Fruit fly (Drosophila melanogaster) whole organism, embryonic: Measurements from ENCODE around the gene Mettl4.
A peak's percentile ranks its signal among the peaks of the same experiment; 100 is the strongest.

Experiments used
- Atf3 ChIP-seq: fragments of 200-800 bp; sonication (Bioruptor generic); optimal IDR thresholded peaks from 3 replicates; lab custom pipeline; 2016; ENCODE audit warnings: missing biosample characterization, missing genetic modification characterization
- BEAF-32 ChIP-seq: fragments of 200-800 bp; sonication (Bioruptor generic); optimal IDR thresholded peaks from 3 replicates; lab custom pipeline; 2017; ENCODE audit warnings: missing biosample characterization, missing genetic modification characterization, mild to moderate bottlenecking, moderate library complexity, missing genetic modification reagents
- C15 ChIP-seq: fragments of 200-800 bp; sonication (Bioruptor generic); IDR thresholded peaks from 3 replicates; pipeline ENCODE4 v1.3.6; 2022; ENCODE audit warnings: missing biosample characterization, missing genetic modification characterization
- CG10462 ChIP-seq: fragments of 200-800 bp; sonication (Bioruptor generic); optimal IDR thresholded peaks from 2 replicates; lab custom pipeline; 2016; ENCODE audit warnings: missing biosample characterization, missing genetic modification characterization
- CG11695 ChIP-seq: fragments of 200-800 bp; sonication (Bioruptor generic); IDR thresholded peaks from 3 replicates; pipeline ENCODE4 v1.3.6; 2022; ENCODE audit warnings: missing biosample characterization, missing genetic modification characterization
- CG11723 ChIP-seq: fragments of 200-800 bp; sonication (Bioruptor generic); optimal IDR thresholded peaks from 2 replicates; lab custom pipeline; 2017; ENCODE audit warnings: missing biosample characterization, mild to moderate bottlenecking, missing genetic modification characterization
- CG12659 ChIP-seq: fragments of 200-800 bp; sonication (Bioruptor generic); optimal IDR thresholded peaks from 3 replicates; lab custom pipeline; 2017; ENCODE audit warnings: mild to moderate bottlenecking, missing biosample characterization, missing genetic modification reagents, missing genetic modification characterization
- CG13123 ChIP-seq: fragments of 200-800 bp; sonication (Bioruptor generic); optimal IDR thresholded peaks from 2 replicates; lab custom pipeline; 2016; ENCODE audit warnings: missing biosample characterization, missing genetic modification characterization
- CG13296 ChIP-seq: fragments of 200-800 bp; sonication (Bioruptor generic); optimal IDR thresholded peaks from 3 replicates; lab custom pipeline; 2018; ENCODE audit warnings: missing biosample characterization, mild to moderate bottlenecking, missing genetic modification characterization
- CG13894 ChIP-seq: fragments of 200-800 bp; sonication (Bioruptor generic); optimal IDR thresholded peaks from 3 replicates; lab custom pipeline; 2018; ENCODE audit warnings: missing biosample characterization, mild to moderate bottlenecking, missing genetic modification characterization, moderate library complexity
- CG1602 ChIP-seq: fragments of 200-800 bp; sonication (Bioruptor generic); optimal IDR thresholded peaks from 3 replicates; lab custom pipeline; 2016; ENCODE audit warnings: missing biosample characterization, missing genetic modification characterization
- CG16779 ChIP-seq: fragments of 200-800 bp; sonication (Bioruptor generic); IDR thresholded peaks from 2 replicates; pipeline ENCODE4 v1.3.6; 2022; ENCODE audit warnings: missing biosample characterization, missing genetic modification characterization
- CG18262 ChIP-seq: fragments of 200-800 bp; optimal IDR thresholded peaks from 3 replicates; lab custom pipeline; 2019; ENCODE audit warnings: missing biosample characterization, mild to moderate bottlenecking, missing genetic modification characterization, moderate library complexity
- CG31388 ChIP-seq: fragments of 200-800 bp; sonication (Bioruptor generic); optimal IDR thresholded peaks from 2 replicates; lab custom pipeline; 2016; ENCODE audit warnings: missing biosample characterization, missing genetic modification characterization
- CG33557 ChIP-seq: fragments of 200-800 bp; sonication (Bioruptor generic); optimal IDR thresholded peaks from 2 replicates; lab custom pipeline; 2019; ENCODE audit warnings: missing biosample characterization, mild to moderate bottlenecking, missing genetic modification characterization, moderate library complexity
- CG34376 ChIP-seq: fragments of 200-800 bp; sonication (Bioruptor generic); optimal IDR thresholded peaks from 2 replicates; lab custom pipeline; 2018; ENCODE audit warnings: missing biosample characterization, mild to moderate bottlenecking, missing genetic modification characterization
- CG7928 ChIP-seq: fragments of 200-800 bp; sonication (Bioruptor generic); optimal IDR thresholded peaks from 2 replicates; lab custom pipeline; 2017; ENCODE audit warnings: missing biosample characterization, mild to moderate bottlenecking, missing genetic modification characterization
- Chrac-16 ChIP-seq: fragments of 200-800 bp; sonication (Bioruptor generic); optimal IDR thresholded peaks from 3 replicates; lab custom pipeline; 2016; ENCODE audit warnings: missing biosample characterization, missing genetic modification characterization
- Dp ChIP-seq: fragments of 200-800 bp; sonication (Bioruptor generic); optimal IDR thresholded peaks from 2 replicates; lab custom pipeline; 2018; ENCODE audit warnings: missing biosample characterization, mild to moderate bottlenecking, missing genetic modification characterization, moderate library complexity
- E2f1 ChIP-seq: fragments of 200-800 bp; sonication (Bioruptor generic); IDR thresholded peaks from 2 replicates; pipeline ENCODE4 v1.3.6; 2022; ENCODE audit warnings: missing biosample characterization, missing genetic modification characterization
- Elba2 ChIP-seq: fragments of 200-800 bp; sonication (Bioruptor generic); optimal IDR thresholded peaks from 3 replicates; lab custom pipeline; 2016; ENCODE audit warnings: missing biosample characterization, missing genetic modification characterization
- Gsc ChIP-seq: fragments of 200-800 bp; sonication (Bioruptor generic); IDR thresholded peaks from 2 replicates; pipeline ENCODE4 v1.3.6; 2022; ENCODE audit warnings: missing biosample characterization, missing genetic modification characterization
- HmgZ ChIP-seq: fragments of 200-800 bp; sonication (Bioruptor generic); optimal IDR thresholded peaks from 2 replicates; lab custom pipeline; 2018; ENCODE audit warnings: missing biosample characterization, mild to moderate bottlenecking, missing genetic modification characterization
- Hmr ChIP-seq: fragments of 200-800 bp; sonication (Bioruptor generic); optimal IDR thresholded peaks from 3 replicates; lab custom pipeline; 2017; ENCODE audit warnings: mild to moderate bottlenecking, missing biosample characterization, missing genetic modification reagents, missing genetic modification characterization
- Hr51 ChIP-seq, 2 experiments: fragments of 200-800 bp; sonication (Bioruptor generic); optimal IDR thresholded peaks; 2 replicates in 1 of 2; 3 replicates in 1 of 2; lab custom pipeline; 2016 to 2018; ENCODE audit warnings: missing biosample characterization in 2 of 2, missing genetic modification characterization in 2 of 2, mild to moderate bottlenecking in 1 of 2, moderate library complexity in 1 of 2
- Meics ChIP-seq: fragments of 200-800 bp; sonication (Bioruptor generic); optimal IDR thresholded peaks from 2 replicates; lab custom pipeline; 2017; ENCODE audit warnings: missing biosample characterization, mild to moderate bottlenecking, missing genetic modification characterization
- Oli ChIP-seq: fragments of 200-800 bp; sonication (Bioruptor generic); optimal IDR thresholded peaks from 2 replicates; lab custom pipeline; 2018; ENCODE audit warnings: missing biosample characterization, mild to moderate bottlenecking, missing genetic modification characterization, moderate library complexity
- Rfx ChIP-seq: fragments of 200-800 bp; sonication (Bioruptor generic); IDR thresholded peaks from 2 replicates; pipeline ENCODE4 v1.3.6; 2022; ENCODE audit warnings: missing biosample characterization, missing genetic modification characterization
- Six4 ChIP-seq: fragments of 200-800 bp; sonication (Bioruptor generic); optimal IDR thresholded peaks from 2 replicates; lab custom pipeline; 2016; ENCODE audit warnings: missing biosample characterization, missing genetic modification characterization
- Tbp ChIP-seq: fragments of >200 bp; optimal IDR thresholded peaks from 2 replicates; lab custom pipeline; 2018; ENCODE audit warnings: missing biosample characterization, missing genetic modification characterization
- YL-1 ChIP-seq: fragments of 200-800 bp; sonication (Bioruptor generic); optimal IDR thresholded peaks from 3 replicates; lab custom pipeline; 2017; ENCODE audit warnings: missing biosample characterization, mild to moderate bottlenecking, missing genetic modification characterization
- abd-A ChIP-seq: fragments of 200-800 bp; sonication (Bioruptor generic); optimal IDR thresholded peaks from 3 replicates; lab custom pipeline; 2019; ENCODE audit warnings: missing biosample characterization, mild to moderate bottlenecking, missing genetic modification characterization, moderate library complexity
- caup ChIP-seq: fragments of 200-800 bp; sonication (Bioruptor generic); optimal IDR thresholded peaks from 3 replicates; lab custom pipeline; 2017; ENCODE audit warnings: missing biosample characterization, mild to moderate bottlenecking, missing genetic modification characterization, moderate library complexity; ENCODE audit not compliant: severe bottlenecking
- cg ChIP-seq: fragments of 200-800 bp; sonication (Bioruptor generic); optimal IDR thresholded peaks from 3 replicates; lab custom pipeline; 2019; ENCODE audit warnings: missing biosample characterization, mild to moderate bottlenecking, missing genetic modification characterization, moderate library complexity
- chn ChIP-seq: fragments of 200-800 bp; sonication (Bioruptor generic); optimal IDR thresholded peaks from 2 replicates; lab custom pipeline; 2016; ENCODE audit warnings: missing biosample characterization, missing genetic modification characterization
- da ChIP-seq: fragments of 200-800 bp; sonication (Bioruptor generic); optimal IDR thresholded peaks from 2 replicates; lab custom pipeline; 2016; ENCODE audit warnings: missing biosample characterization, missing genetic modification characterization
- grn ChIP-seq: fragments of 200-800 bp; sonication (Bioruptor generic); optimal IDR thresholded peaks from 3 replicates; lab custom pipeline; 2017; ENCODE audit warnings: missing biosample characterization, missing genetic modification characterization
- gsb ChIP-seq: fragments of 200-800 bp; sonication (Bioruptor generic); IDR thresholded peaks from 2 replicates; pipeline ENCODE4 v1.3.6; 2022; ENCODE audit warnings: missing biosample characterization, missing genetic modification characterization
- jigr1 ChIP-seq: fragments of 200-800 bp; sonication (Bioruptor generic); IDR thresholded peaks from 3 replicates; pipeline ENCODE4 v1.3.6; 2022; ENCODE audit warnings: missing biosample characterization, missing genetic modification characterization
- lov ChIP-seq, 2 experiments: fragments of 200-800 bp in 1 of 2; fragments of >200 bp in 1 of 2; sonication (Bioruptor generic) in 1 of 2; IDR thresholded peaks in 1 of 2; optimal IDR thresholded peaks in 1 of 2; 2 replicates in 1 of 2; 3 replicates in 1 of 2; pipeline versions ENCODE4 v1.3.6 to Lab custom; 2017 to 2022; ENCODE audit warnings: missing biosample characterization in 1 of 2, missing genetic modification characterization in 1 of 2
- mld ChIP-seq: fragments of 200-800 bp; sonication (Bioruptor generic); IDR thresholded peaks from 3 replicates; pipeline ENCODE4 v1.3.6; 2022; ENCODE audit warnings: missing biosample characterization, missing genetic modification characterization; ENCODE audit not compliant: partially characterized antibody
- odd ChIP-seq: fragments of 200-800 bp; sonication (Bioruptor generic); optimal IDR thresholded peaks from 2 replicates; lab custom pipeline; 2017; ENCODE audit warnings: missing biosample characterization, mild to moderate bottlenecking, missing genetic modification characterization
- org-1 ChIP-seq: fragments of 200-800 bp; sonication (Bioruptor generic); optimal IDR thresholded peaks from 2 replicates; lab custom pipeline; 2017; ENCODE audit warnings: missing biosample characterization, missing genetic modification characterization
- salm ChIP-seq: fragments of 200-800 bp; sonication (Bioruptor generic); optimal IDR thresholded peaks from 2 replicates; lab custom pipeline; 2018; ENCODE audit warnings: missing biosample characterization, mild to moderate bottlenecking, missing genetic modification characterization
- sisA ChIP-seq: fragments of 200-800 bp; sonication (Bioruptor generic); IDR thresholded peaks from 2 replicates; pipeline ENCODE4 v1.3.6; 2022; ENCODE audit warnings: missing biosample characterization, missing genetic modification characterization
- trh ChIP-seq: fragments of 200-800 bp; sonication (Bioruptor generic); optimal IDR thresholded peaks from 2 replicates; lab custom pipeline; 2016; ENCODE audit warnings: missing biosample characterization, missing genetic modification characterization
- usp ChIP-seq: fragments of >200 bp; optimal IDR thresholded peaks from 2 replicates; lab custom pipeline; 2017; ENCODE audit warnings: missing biosample characterization, missing genetic modification characterization
- vfl ChIP-seq: fragments of 200-800 bp; sonication (Bioruptor generic); optimal IDR thresholded peaks from 2 replicates; lab custom pipeline; 2016; ENCODE audit warnings: missing biosample characterization, missing genetic modification characterization
- zen ChIP-seq: fragments of 200-800 bp; sonication (Bioruptor generic); optimal IDR thresholded peaks from 3 replicates; lab custom pipeline; 2018; ENCODE audit warnings: missing biosample characterization, mild to moderate bottlenecking, missing genetic modification characterization, moderate library complexity

Gene Mettl4

dm6 chr3R:16646952-16647715 is 3.8 kb downstream of the Mettl4 start, which contains the start of the genes CG10324 and CCT3 (continued):
- no peak for TF ChIP-seq usp (GFP tag; lab: Kevin White, UChicago)
- no peak for TF ChIP-seq Tbp (GFP tag; lab: Kevin White, UChicago)
- peak; percentile 49 for TF ChIP-seq sisA (GFP tag; lab: Robert Waterston, UW)
- TF ChIP-seq Hmr (GFP tag; lab: Kevin White, UChicago): no peak
- peak; percentile 4 for TF ChIP-seq Oli (tag; lab: Kevin White, UChicago)
- no peak for TF ChIP-seq Gsc (GFP tag; lab: Robert Waterston, UW)
- TF ChIP-seq Dp (GFP tag; lab: Kevin White, UChicago): peak; percentile 79
- TF ChIP-seq trh (GFP tag; lab: Kevin White, UChicago): peak; percentile 15
- TF ChIP-seq CG1602 (GFP tag; lab: Kevin White, UChicago): peak; percentile 69
- peak; percentile 25 for TF ChIP-seq CG13894 (tag; lab: Kevin White, UChicago)
- TF ChIP-seq org-1: no peak
- peak; percentile 59; the same call in 2 of the 3 replicates for TF ChIP-seq CG11695
- no peak for TF ChIP-seq CG31388
- peak; percentile 75 for TF ChIP-seq CG13296 (GFP tag; lab: Kevin White, UChicago)
- TF ChIP-seq CG7928: peak; percentile 26
- no peak for TF ChIP-seq jigr1 (GFP tag; lab: Robert Waterston, UW)
- TF ChIP-seq chn (GFP tag; lab: Kevin White, UChicago): peak; percentile 59
- TF ChIP-seq BEAF-32 (GFP tag; lab: Kevin White, UChicago): peak; percentile 77
- peak; percentile 78 for TF ChIP-seq CG18262 (tag; lab: Kevin White, UChicago)
- TF ChIP-seq CG16779: no peak
- peak; percentile 43 for TF ChIP-seq CG34376
- peak; percentile 19; the same call in 1 of the 2 replicates for TF ChIP-seq E2f1 (GFP tag; lab: Robert Waterston, UW)
- TF ChIP-seq Hr51 (GFP tag; optimal IDR thresholded peaks at IDR 0.05; lab: Kevin White, UChicago): no peak
- peak; percentile 41 for TF ChIP-seq zen (tag; lab: Kevin White, UChicago)
- no peak for TF ChIP-seq grn (GFP tag; lab: Kevin White, UChicago)
- TF ChIP-seq YL-1 (GFP tag; lab: Kevin White, UChicago): no peak
- peak; percentile 22 for TF ChIP-seq Atf3 (GFP tag; lab: Kevin White, UChicago)
- 0 out of 3 replicates have a peak, but pooled peaks have one; percentile 34 for TF ChIP-seq C15 (GFP tag; lab: Robert Waterston, UW)
- peak; percentile 18 for TF ChIP-seq salm (tag; lab: Kevin White, UChicago)
- no peak for TF ChIP-seq lov (optimal IDR thresholded peaks at IDR 0.05; lab: Kevin White, UChicago)
- no peak for TF ChIP-seq lov (GFP tag; IDR thresholded peaks at IDR 0.05; lab: Robert Waterston, UW)
- no peak for TF ChIP-seq gsb (GFP tag; lab: Robert Waterston, UW)
- TF ChIP-seq CG12659 (GFP tag; lab: Kevin White, UChicago): peak; percentile 61
- no peak for TF ChIP-seq odd
- peak; percentile 38 for TF ChIP-seq HmgZ (tag; lab: Kevin White, UChicago)
- peak; percentile 65 for TF ChIP-seq CG33557 (GFP tag; lab: Kevin White, UChicago)
- TF ChIP-seq da (GFP tag; lab: Kevin White, UChicago): no peak
- no peak for TF ChIP-seq abd-A (tag; lab: Kevin White, UChicago)
- TF ChIP-seq Elba2: no peak
- peak; percentile 11 for TF ChIP-seq CG10462 (GFP tag; lab: Kevin White, UChicago)
- no peak for TF ChIP-seq cg (GFP tag; lab: Kevin White, UChicago)
- peak; percentile 52 for TF ChIP-seq Chrac-16 (GFP tag; lab: Kevin White, UChicago)
- peak; percentile 79 for TF ChIP-seq Meics (GFP tag; lab: Kevin White, UChicago)
- TF ChIP-seq caup (GFP tag; lab: Kevin White, UChicago): peak; percentile 53
- TF ChIP-seq CG13123 (GFP tag; lab: Kevin White, UChicago): no peak
- TF ChIP-seq Rfx: peak; percentile 71
- no peak for TF ChIP-seq CG11723
- TF ChIP-seq mld (GFP tag; lab: Robert Waterston, UW): no peak
- TF ChIP-seq Six4 (GFP tag; lab: Kevin White, UChicago): peak; percentile 37
- peak; percentile 22 for TF ChIP-seq vfl (GFP tag; lab: Kevin White, UChicago)
